Fruit fly (Drosophila melanogaster): ENCODE data around the gene Graf.
A peak's percentile ranks its signal among the peaks of the same experiment; 100 is the strongest.

The Graf gene

DNA sequence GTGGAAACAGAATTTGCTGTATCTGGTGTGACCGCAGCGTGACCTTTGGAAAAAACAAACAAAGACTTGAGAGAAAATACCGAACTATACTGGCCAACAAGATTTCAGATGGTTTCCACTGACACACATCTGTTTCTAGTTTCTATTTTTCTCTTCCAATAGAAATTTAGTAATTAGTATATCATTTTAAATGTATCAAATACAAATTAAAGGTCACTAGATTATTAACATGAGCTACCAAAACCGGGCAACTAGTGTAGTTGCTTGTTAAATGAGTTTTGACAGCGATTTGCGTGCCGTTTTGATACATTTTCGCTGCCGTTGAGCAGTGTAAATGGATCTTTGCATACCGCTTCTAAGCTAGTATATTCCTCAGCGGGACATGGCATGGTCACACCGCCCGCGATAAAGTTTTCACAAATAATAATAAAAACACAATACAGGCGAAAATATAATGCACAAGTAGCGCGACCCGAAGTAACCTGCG, 56.8 kb downstream of the Graf start, which contains the start of the genes Pis and Hap40 (continued):
- no peak for TF ChIP-seq p53 (GFP tag; optimal IDR thresholded peaks at IDR 0.05)
- TF ChIP-seq esg (GFP tag; conservative IDR thresholded peaks at IDR 0.05): peak; percentile 75
- TF ChIP-seq prd (optimal IDR thresholded peaks at IDR 0.05): no peak
- peak; percentile 81 for TF ChIP-seq prd (GFP tag; IDR thresholded peaks at IDR 0.05)
- TF ChIP-seq Fer2 (tag; optimal IDR thresholded peaks at IDR 0.05): peak; percentile 64
- TF ChIP-seq CG18599 (GFP tag; optimal IDR thresholded peaks at IDR 0.05): no peak
- TF ChIP-seq wek (GFP tag; optimal IDR thresholded peaks at IDR 0.05): no peak
- no peak for TF ChIP-seq scrt (GFP tag; optimal IDR thresholded peaks at IDR 0.05)
- peak; percentile 41 for TF ChIP-seq gro (GFP tag; optimal IDR thresholded peaks at IDR 0.05)
- peak; percentile 64 for TF ChIP-seq Nf-YC (tag; optimal IDR thresholded peaks at IDR 0.05)
- peak; percentile 32 for TF ChIP-seq CG15011 (GFP tag; optimal IDR thresholded peaks at IDR 0.05)
- no peak for TF ChIP-seq knrl (GFP tag; IDR thresholded peaks at IDR 0.05; ENCODE audit: partially characterized antibody)
- peak; percentile 73 for TF ChIP-seq pnt (GFP tag; optimal IDR thresholded peaks at IDR 0.05)
- TF ChIP-seq CG11695 (GFP tag; IDR thresholded peaks at IDR 0.05): peak; percentile 67; the same call in 2 of the 3 replicates
- peak; percentile 56 for TF ChIP-seq CG7786 (GFP tag; optimal IDR thresholded peaks at IDR 0.05)
- peak; percentile 16 for TF ChIP-seq kay (GFP tag; optimal IDR thresholded peaks at IDR 0.05)
- TF ChIP-seq HHEX (GFP tag; optimal IDR thresholded peaks at IDR 0.05): peak; percentile 64
- TF ChIP-seq Myb (GFP tag; optimal IDR thresholded peaks at IDR 0.05): peak; percentile 18
- TF ChIP-seq ERR (GFP tag; optimal IDR thresholded peaks at IDR 0.05): no peak
- peak; percentile 42 for TF ChIP-seq Fer1 (GFP tag; optimal IDR thresholded peaks at IDR 0.05)
- TF ChIP-seq Sox102F (GFP tag; optimal IDR thresholded peaks at IDR 0.05): no peak
- TF ChIP-seq dimm (GFP tag; IDR thresholded peaks at IDR 0.05): 0 out of 2 replicates have a peak, but pooled peaks have one; percentile 15
- peak in 1 of 2 experiments; percentile 87 for TF ChIP-seq tll (GFP tag; optimal IDR thresholded peaks at IDR 0.05)
- no peak for TF ChIP-seq MTF-1 (GFP tag; optimal IDR thresholded peaks at IDR 0.05; ENCODE audit: borderline replicate concordance)
- TF ChIP-seq Pdp1 (GFP tag; optimal IDR thresholded peaks at IDR 0.05): peak; percentile 42 to 74
- no peak for TF ChIP-seq gce (GFP tag; IDR thresholded peaks at IDR 0.05)
- TF ChIP-seq CG13123 (GFP tag; optimal IDR thresholded peaks at IDR 0.05): peak; percentile 22
- TF ChIP-seq CG15269 (tag; optimal IDR thresholded peaks at IDR 0.05): peak; percentile 78
- TF ChIP-seq CG7372 (GFP tag; IDR thresholded peaks at IDR 0.05): peak; percentile 49; the same call in 1 of the 2 replicates
- peak; percentile 7 for TF ChIP-seq lbe (GFP tag; optimal IDR thresholded peaks at IDR 0.05)
- TF ChIP-seq chif (GFP tag; optimal IDR thresholded peaks at IDR 0.05): peak; percentile 7 to 61
- TF ChIP-seq YL-1 (GFP tag; optimal IDR thresholded peaks at IDR 0.05): peak; percentile 36
- TF ChIP-seq Xrp1 (GFP tag; IDR thresholded peaks at IDR 0.05): peak; percentile 62
- no peak for TF ChIP-seq unc-4 (GFP tag; IDR thresholded peaks at IDR 0.05; ENCODE audit: partially characterized antibody)
- no peak for TF ChIP-seq CG33213 (GFP tag; optimal IDR thresholded peaks at IDR 0.05)
- TF ChIP-seq CG7556 (GFP tag; optimal IDR thresholded peaks at IDR 0.05): peak; percentile 47
- peak; percentile 81 for TF ChIP-seq CG12391 (tag; optimal IDR thresholded peaks at IDR 0.05)
- TF ChIP-seq CG10209 (GFP tag; optimal IDR thresholded peaks at IDR 0.05): peak; percentile 61
- TF ChIP-seq B-H1 (GFP tag; IDR thresholded peaks at IDR 0.05): peak; percentile 44; the same call in 1 of the 3 replicates
- TF ChIP-seq luna (GFP tag; optimal IDR thresholded peaks at IDR 0.05): no peak
- TF ChIP-seq Blimp-1 (GFP tag; optimal IDR thresholded peaks at IDR 0.05): no peak
- peak; percentile 67; the same call in 2 of the 3 replicates for TF ChIP-seq ken (GFP tag; IDR thresholded peaks at IDR 0.05)
- TF ChIP-seq ems (GFP tag; optimal IDR thresholded peaks at IDR 0.05): peak; percentile 34
- peak; percentile 47 for TF ChIP-seq ap (GFP tag; IDR thresholded peaks at IDR 0.05)
- no peak for TF ChIP-seq pan (optimal IDR thresholded peaks at IDR 0.05)
- TF ChIP-seq pan (GFP tag; optimal IDR thresholded peaks at IDR 0.05 in 1 of 2, IDR thresholded peaks at IDR 0.05 in 1 of 2): peak in 1 of 2 experiments; percentile 53
- TF ChIP-seq pros (GFP tag; optimal IDR thresholded peaks at IDR 0.05): no peak
- TF ChIP-seq al (GFP tag; IDR thresholded peaks at IDR 0.05): peak; percentile 58
- TF ChIP-seq CHES-1-like (GFP tag; optimal IDR thresholded peaks at IDR 0.05): peak; percentile 30
- no peak for TF ChIP-seq repo (GFP tag; optimal IDR thresholded peaks at IDR 0.05)
